Fruit fly (Drosophila melanogaster) whole organism, embryonic: ENCODE data around the gene SmydA-9.

Source experiments
- Atf6 ChIP-seq: fragments of 200-800 bp; sonication (Bioruptor generic); IDR thresholded peaks from 2 replicates; pipeline ENCODE4 v1.3.6; 2022; ENCODE audit warnings: missing biosample characterization, missing genetic modification characterization
- Bdp1 ChIP-seq: fragments of 200-800 bp; sonication (Bioruptor generic); optimal IDR thresholded peaks from 3 replicates; lab custom pipeline; 2016; ENCODE audit warnings: missing biosample characterization, missing genetic modification characterization
- CG10543 ChIP-seq: fragments of 200-800 bp; sonication (Bioruptor generic); optimal IDR thresholded peaks from 3 replicates; lab custom pipeline; 2017; ENCODE audit warnings: missing biosample characterization, mild to moderate bottlenecking, missing genetic modification characterization, moderate library complexity
- CG11247 ChIP-seq: fragments of 200-800 bp; sonication (Bioruptor generic); IDR thresholded peaks from 2 replicates; pipeline ENCODE4 v1.3.6; 2022; ENCODE audit warnings: missing biosample characterization, missing genetic modification characterization
- CG13123 ChIP-seq: fragments of 200-800 bp; sonication (Bioruptor generic); optimal IDR thresholded peaks from 2 replicates; lab custom pipeline; 2016; ENCODE audit warnings: missing biosample characterization, missing genetic modification characterization
- CG15479 ChIP-seq: fragments of 200-800 bp; sonication (Bioruptor generic); optimal IDR thresholded peaks from 3 replicates; lab custom pipeline; 2019; ENCODE audit warnings: missing biosample characterization, mild to moderate bottlenecking, missing genetic modification characterization, moderate library complexity
- CG17361 ChIP-seq: fragments of 200-800 bp; sonication (Bioruptor generic); IDR thresholded peaks from 3 replicates; pipeline ENCODE4 v1.3.6; 2022; ENCODE audit warnings: missing biosample characterization, missing genetic modification characterization
- CG17829 ChIP-seq: fragments of 200-800 bp; optimal IDR thresholded peaks from 2 replicates; lab custom pipeline; 2019; ENCODE audit warnings: missing biosample characterization, mild to moderate bottlenecking, missing genetic modification characterization, moderate library complexity
- CG17912 ChIP-seq: fragments of 200-800 bp; sonication (Bioruptor generic); optimal IDR thresholded peaks from 2 replicates; lab custom pipeline; 2018; ENCODE audit warnings: missing biosample characterization, mild to moderate bottlenecking, missing genetic modification characterization
- CG18619 ChIP-seq: fragments of 200-800 bp; sonication (Bioruptor generic); optimal IDR thresholded peaks from 3 replicates; lab custom pipeline; 2017; ENCODE audit warnings: missing biosample characterization, mild to moderate bottlenecking, missing genetic modification characterization
- CG31441 ChIP-seq: fragments of 200-800 bp; sonication (Bioruptor generic); IDR thresholded peaks from 2 replicates; pipeline ENCODE4 v1.3.6; 2022; ENCODE audit warnings: missing biosample characterization, missing genetic modification characterization
- CG4424 ChIP-seq: fragments of 200-800 bp; sonication (Bioruptor generic); optimal IDR thresholded peaks from 3 replicates; lab custom pipeline; 2016; ENCODE audit warnings: missing biosample characterization, missing genetic modification characterization
- CG4820 ChIP-seq: fragments of 200-800 bp; sonication (Bioruptor generic); optimal IDR thresholded peaks from 3 replicates; lab custom pipeline; 2016; ENCODE audit warnings: missing biosample characterization, missing genetic modification characterization
- CG5180 ChIP-seq: fragments of 200-800 bp; sonication (Bioruptor generic); optimal IDR thresholded peaks from 3 replicates; lab custom pipeline; 2017; ENCODE audit warnings: missing biosample characterization, missing genetic modification characterization, mild to moderate bottlenecking, moderate library complexity, missing genetic modification reagents
- CG8388 ChIP-seq: fragments of 200-800 bp; sonication (Bioruptor generic); optimal IDR thresholded peaks from 2 replicates; lab custom pipeline; 2019; ENCODE audit warnings: missing biosample characterization, mild to moderate bottlenecking, missing genetic modification characterization, moderate library complexity
- CG9437 ChIP-seq: fragments of 200-800 bp; sonication (Bioruptor generic); optimal IDR thresholded peaks from 2 replicates; lab custom pipeline; 2018; ENCODE audit warnings: missing biosample characterization, mild to moderate bottlenecking, missing genetic modification characterization
- Dfd ChIP-seq, 2 experiments: fragments of >200 bp; optimal IDR thresholded peaks; 2 replicates each; lab custom pipeline; 2017; ENCODE audit warnings: missing biosample characterization in 2 of 2, missing genetic modification characterization in 2 of 2
- Dip2 ChIP-seq: fragments of 200-800 bp; sonication (Bioruptor generic); IDR thresholded peaks from 2 replicates; pipeline ENCODE4 v1.3.6; 2022; ENCODE audit warnings: missing biosample characterization, missing genetic modification characterization
- Dp ChIP-seq: fragments of 200-800 bp; sonication (Bioruptor generic); optimal IDR thresholded peaks from 2 replicates; lab custom pipeline; 2018; ENCODE audit warnings: missing biosample characterization, mild to moderate bottlenecking, missing genetic modification characterization, moderate library complexity
- H15 ChIP-seq: fragments of 200-800 bp; sonication (Bioruptor generic); IDR thresholded peaks from 3 replicates; pipeline ENCODE4 v1.3.6; 2022; ENCODE audit warnings: missing biosample characterization, missing genetic modification characterization
- HLHmδ ChIP-seq: fragments of 200-800 bp; sonication (Bioruptor generic); optimal IDR thresholded peaks from 2 replicates; lab custom pipeline; 2018; ENCODE audit warnings: missing biosample characterization, mild to moderate bottlenecking, missing genetic modification characterization, moderate library complexity
- Hsf ChIP-seq: fragments of 200-800 bp; sonication (Bioruptor generic); optimal IDR thresholded peaks from 3 replicates; lab custom pipeline; 2016; ENCODE audit warnings: missing biosample characterization, missing genetic modification characterization
- Ptx1 ChIP-seq: fragments of 200-800 bp; sonication (Bioruptor generic); IDR thresholded peaks from 2 replicates; pipeline ENCODE4 v1.3.6; 2022; ENCODE audit warnings: missing biosample characterization, missing genetic modification characterization
- Ravus ChIP-seq: fragments of 200-800 bp; sonication (Bioruptor generic); IDR thresholded peaks from 2 replicates; pipeline ENCODE4 v1.3.6; 2022; ENCODE audit warnings: missing biosample characterization, missing genetic modification characterization
- Trl ChIP-seq, 3 experiments: fragments of >200 bp in 2 of 3; fragments of 200-800 bp in 1 of 3; sonication (Bioruptor generic) in 1 of 3; optimal IDR thresholded peaks; 2 replicates in 1 of 3; 3 replicates in 2 of 3; lab custom pipeline; 2016 to 2017; ENCODE audit warnings: missing biosample characterization in 1 of 3, missing genetic modification characterization in 1 of 3
- Vsx1 ChIP-seq: fragments of 200-800 bp; sonication (Bioruptor generic); optimal IDR thresholded peaks from 2 replicates; lab custom pipeline; 2017; ENCODE audit warnings: missing biosample characterization, mild to moderate bottlenecking, missing genetic modification characterization, missing genetic modification reagents
- Xbp1 ChIP-seq: fragments of 200-800 bp; sonication (Bioruptor generic); optimal IDR thresholded peaks from 3 replicates; lab custom pipeline; 2016; ENCODE audit warnings: missing biosample characterization, mild to moderate bottlenecking, missing genetic modification characterization
- ac ChIP-seq: fragments of 200-800 bp; sonication (Bioruptor generic); optimal IDR thresholded peaks from 3 replicates; lab custom pipeline; 2017; ENCODE audit warnings: missing biosample characterization, mild to moderate bottlenecking, missing genetic modification characterization
- br ChIP-seq: fragments of >200 bp; optimal IDR thresholded peaks from 2 replicates; lab custom pipeline; 2017
- croc ChIP-seq: fragments of 200-800 bp; sonication (Bioruptor generic); conservative IDR thresholded peaks from 3 replicates; pipeline ENCODE4 v1.3.6; 2022; ENCODE audit warnings: missing biosample characterization, missing genetic modification characterization
- dan ChIP-seq: fragments of 200-800 bp; sonication (Bioruptor generic); IDR thresholded peaks from 2 replicates; pipeline ENCODE4 v1.3.6; 2022; ENCODE audit warnings: missing biosample characterization, missing genetic modification characterization
- dm ChIP-seq: fragments of 200-800 bp; sonication (Bioruptor generic); optimal IDR thresholded peaks from 3 replicates; lab custom pipeline; 2016; ENCODE audit warnings: missing biosample characterization, missing genetic modification characterization
- dpn ChIP-seq, 2 experiments: fragments of 200-800 bp; sonication (Bioruptor generic); optimal IDR thresholded peaks; 3 replicates each; lab custom pipeline; 2016; ENCODE audit warnings: missing biosample characterization in 2 of 2, missing genetic modification characterization in 2 of 2
- ewg ChIP-seq: fragments of 200-800 bp; sonication (Bioruptor generic); optimal IDR thresholded peaks from 3 replicates; lab custom pipeline; 2017; ENCODE audit warnings: mild to moderate bottlenecking, missing biosample characterization, missing genetic modification reagents, missing genetic modification characterization
- gsb-n ChIP-seq: fragments of 200-800 bp; sonication (Bioruptor generic); optimal IDR thresholded peaks from 3 replicates; lab custom pipeline; 2018; ENCODE audit warnings: missing biosample characterization, mild to moderate bottlenecking, missing genetic modification characterization
- ham ChIP-seq: fragments of 200-800 bp; sonication (Bioruptor generic); IDR thresholded peaks from 2 replicates; pipeline ENCODE4 v1.3.6; 2022; ENCODE audit warnings: missing biosample characterization, missing genetic modification characterization
- hkb ChIP-seq, 2 experiments: fragments of 200-800 bp in 1 of 2; fragments of >200 bp in 1 of 2; sonication (Bioruptor generic) in 1 of 2; IDR thresholded peaks in 1 of 2; optimal IDR thresholded peaks in 1 of 2; 2 replicates each; pipeline versions ENCODE4 v1.3.6 to Lab custom; 2017 to 2022; ENCODE audit warnings: missing biosample characterization in 1 of 2, missing genetic modification characterization in 1 of 2
- jumu ChIP-seq: fragments of 200-800 bp; sonication (Bioruptor generic); optimal IDR thresholded peaks from 3 replicates; lab custom pipeline; 2016; ENCODE audit warnings: missing biosample characterization, missing genetic modification characterization
- knrl ChIP-seq: fragments of 200-800 bp; sonication (Bioruptor generic); IDR thresholded peaks from 3 replicates; pipeline ENCODE4 v1.3.6; 2022; ENCODE audit warnings: missing biosample characterization, missing genetic modification characterization; ENCODE audit not compliant: partially characterized antibody
- p53 ChIP-seq: fragments of 200-800 bp; sonication (Bioruptor generic); optimal IDR thresholded peaks from 2 replicates; lab custom pipeline; 2016; ENCODE audit warnings: missing biosample characterization, missing genetic modification characterization
- peb ChIP-seq: fragments of 200-800 bp; sonication (Bioruptor generic); IDR thresholded peaks from 2 replicates; pipeline ENCODE4 v1.3.6; 2022; ENCODE audit warnings: missing biosample characterization, missing genetic modification characterization
- prd ChIP-seq, 3 experiments: fragments of >200 bp in 2 of 3; fragments of 200-800 bp in 1 of 3; sonication (Bioruptor generic) in 1 of 3; optimal IDR thresholded peaks in 2 of 3; IDR thresholded peaks in 1 of 3; 2 replicates in 2 of 3; 3 replicates in 1 of 3; pipeline versions ENCODE4 v1.3.6 to Lab custom; 2017 to 2022; ENCODE audit warnings: missing biosample characterization in 1 of 3, missing genetic modification characterization in 1 of 3
- psq ChIP-seq: fragments of 200-800 bp; sonication (Bioruptor generic); optimal IDR thresholded peaks from 2 replicates; lab custom pipeline; 2017; ENCODE audit warnings: missing biosample characterization, missing genetic modification characterization
- pzg ChIP-seq: fragments of 200-800 bp; sonication (Bioruptor generic); optimal IDR thresholded peaks from 3 replicates; lab custom pipeline; 2018; ENCODE audit warnings: missing biosample characterization, mild to moderate bottlenecking, missing genetic modification characterization, moderate library complexity
- scrt ChIP-seq: fragments of 200-800 bp; sonication (Bioruptor generic); optimal IDR thresholded peaks from 2 replicates; lab custom pipeline; 2018; ENCODE audit warnings: missing biosample characterization, mild to moderate bottlenecking, missing genetic modification characterization, moderate library complexity
- stc ChIP-seq: fragments of 200-800 bp; sonication (Bioruptor generic); IDR thresholded peaks from 2 replicates; pipeline ENCODE4 v1.3.6; 2022; ENCODE audit warnings: missing biosample characterization, missing genetic modification characterization
- stwl ChIP-seq: fragments of 200-800 bp; sonication (Bioruptor generic); optimal IDR thresholded peaks from 3 replicates; lab custom pipeline; 2018; ENCODE audit warnings: missing biosample characterization, mild to moderate bottlenecking, missing genetic modification characterization, moderate library complexity
- vfl ChIP-seq: fragments of 200-800 bp; sonication (Bioruptor generic); optimal IDR thresholded peaks from 2 replicates; lab custom pipeline; 2016; ENCODE audit warnings: missing biosample characterization, missing genetic modification characterization

The SmydA-9 gene

dm6 chrX:9201866-9202681 is 8.6 kb downstream of the SmydA-9 start:
- TF ChIP-seq CG31441 (GFP tag; lab: Robert Waterston, UW) (peak; percentile 67), dan (GFP tag; lab: Robert Waterston, UW) (no peak), CG8388 (peak; percentile 21), vfl (GFP tag; lab: Kevin White, UChicago) (no peak), Ptx1 (peak; percentile 79), Dip2 (GFP tag; lab: Robert Waterston, UW) (no peak), Dfd (GFP tag; optimal IDR thresholded peaks at IDR 0.05; lab: Kevin White, UChicago) (no peak), CG4820 (no peak), pzg (GFP tag; lab: Kevin White, UChicago) (peak; percentile 13), Dp (no peak), jumu (GFP tag; lab: Kevin White, UChicago) (no peak), CG13123 (GFP tag; lab: Kevin White, UChicago) (no peak), dm (GFP tag; lab: Kevin White, UChicago) (no peak), CG18619 (peak; percentile 71), prd (optimal IDR thresholded peaks at IDR 0.05; lab: Kevin White, UChicago) (no peak), prd (GFP tag; IDR thresholded peaks at IDR 0.05; lab: Robert Waterston, UW) (peak; percentile 83), CG15479 (GFP tag; lab: Kevin White, UChicago) (no peak), dpn (GFP tag; optimal IDR thresholded peaks at IDR 0.05; lab: Kevin White, UChicago) (peak in 1 of 2 experiments; percentile 40), psq (no peak), CG17361 (GFP tag; lab: Robert Waterston, UW) (peak; percentile 79; the same call in 2 of the 3 replicates), CG5180 (GFP tag; lab: Kevin White, UChicago) (peak; percentile 18), ewg (GFP tag; lab: Kevin White, UChicago) (peak; percentile 12), CG10543 (GFP tag; lab: Kevin White, UChicago) (peak; percentile 76), Bdp1 (GFP tag; lab: Kevin White, UChicago) (peak; percentile 31), ac (GFP tag; lab: Kevin White, UChicago) (no peak), Atf6 (GFP tag; lab: Robert Waterston, UW) (peak; percentile 88), H15 (GFP tag; lab: Robert Waterston, UW) (peak; percentile 70; the same call in 2 of the 3 replicates), ham (GFP tag; lab: Robert Waterston, UW) (peak; percentile 79), hkb (optimal IDR thresholded peaks at IDR 0.05; lab: Kevin White, UChicago) (no peak), hkb (GFP tag; IDR thresholded peaks at IDR 0.05; lab: Robert Waterston, UW) (peak; percentile 64), CG11247 (GFP tag; lab: Robert Waterston, UW) (peak; percentile 88), Hsf (GFP tag; lab: Kevin White, UChicago) (peak; percentile 8), CG4424 (peak; percentile 43), Trl (optimal IDR thresholded peaks at IDR 0.05; lab: Kevin White, UChicago) (peak in 1 of 2 experiments; percentile 9), Trl (GFP tag; optimal IDR thresholded peaks at IDR 0.05; lab: Kevin White, UChicago) (no peak), HLHmδ (GFP tag; lab: Kevin White, UChicago) (no peak), stc (GFP tag; lab: Robert Waterston, UW) (peak; percentile 69), br (lab: Kevin White, UChicago) (no peak), Ravus (GFP tag; lab: Robert Waterston, UW) (peak; percentile 67), Vsx1 (GFP tag; lab: Kevin White, UChicago) (no peak), gsb-n (tag; lab: Kevin White, UChicago) (no peak), CG9437 (GFP tag; lab: Kevin White, UChicago) (peak; percentile 51), knrl (GFP tag; lab: Robert Waterston, UW) (no peak), scrt (GFP tag; lab: Kevin White, UChicago) (peak; percentile 66), croc (GFP tag; lab: Robert Waterston, UW) (peak; percentile 42; the same call in 1 of the 3 replicates), stwl (tag; lab: Kevin White, UChicago) (no peak), CG17912 (GFP tag; lab: Kevin White, UChicago) (no peak), Xbp1 (GFP tag; lab: Kevin White, UChicago) (peak; percentile 50), CG17829 (tag; lab: Kevin White, UChicago) (peak; percentile 41), p53 (GFP tag; lab: Kevin White, UChicago) (no peak), peb (GFP tag; lab: Robert Waterston, UW) (no peak)
